Worm (Caenorhabditis elegans) whole organism, young adult: Measurements from ENCODE around the gene Y39H10B.2.
A peak's percentile ranks its signal among the peaks of the same experiment; 100 is the strongest.

ENCODE experiments used
- B0261.1 ChIP-seq: sonication (generic microtip); optimal IDR thresholded peaks from 2 replicates; lab custom pipeline; 2016; ENCODE audit warnings: mild to moderate bottlenecking, missing genetic modification characterization, moderate library complexity, missing compliant biosample characterization
- B0336.3 ChIP-seq: fragments of 200-800 bp; sonication (Bioruptor generic); IDR thresholded peaks from 2 replicates; pipeline ENCODE4 v1.3.6; 2022; ENCODE audit warnings: missing genetic modification characterization, missing compliant biosample characterization
- C17E4.6 ChIP-seq: fragments of 200-800 bp; sonication (Bioruptor generic); IDR thresholded peaks from 2 replicates; pipeline ENCODE4 v1.3.6; 2022; ENCODE audit warnings: missing genetic modification reagents, missing genetic modification characterization, missing compliant biosample characterization
- D2030.7 ChIP-seq: fragments of 200-800 bp; sonication (Bioruptor generic); IDR thresholded peaks from 2 replicates; pipeline ENCODE4 v1.3.6; 2022; ENCODE audit warnings: missing genetic modification reagents, missing genetic modification characterization, missing compliant biosample characterization
- F23B12.7 ChIP-seq: sonication (generic microtip); optimal IDR thresholded peaks from 2 replicates; lab custom pipeline; 2017; ENCODE audit warnings: missing genetic modification characterization, mild to moderate bottlenecking, missing compliant biosample characterization, antibody characterized with exemption, moderate library complexity; ENCODE audit not compliant: insufficient read depth
- F37B4.10 ChIP-seq: fragments of 200-800 bp; sonication (Bioruptor generic); IDR thresholded peaks from 2 replicates; pipeline ENCODE4 v1.3.6; 2022; ENCODE audit warnings: missing genetic modification characterization, missing compliant biosample characterization
- Y53F4B.3 ChIP-seq: fragments of 200-800 bp; sonication (Bioruptor generic); IDR thresholded peaks from 2 replicates; pipeline ENCODE4 v1.3.6; 2022; ENCODE audit warnings: missing genetic modification reagents, missing genetic modification characterization, missing compliant biosample characterization
- Y53G8AR.9 ChIP-seq: fragments of 200-800 bp; sonication (Bioruptor generic); conservative IDR thresholded peaks from 2 replicates; pipeline ENCODE4 v1.3.6; 2022; ENCODE audit warnings: missing genetic modification reagents, missing genetic modification characterization, missing compliant biosample characterization
- Y95B8A.8 ChIP-seq: fragments of 200-800 bp; sonication (Bioruptor generic); IDR thresholded peaks from 2 replicates; pipeline ENCODE4 v1.3.6; 2022; ENCODE audit warnings: missing genetic modification reagents, missing genetic modification characterization, missing compliant biosample characterization
- ZK185.1 ChIP-seq: sonication (generic microtip); optimal IDR thresholded peaks from 2 replicates; lab custom pipeline; 2016; ENCODE audit warnings: mild to moderate bottlenecking, missing genetic modification characterization, missing compliant biosample characterization; ENCODE audit not compliant: poor library complexity, severe bottlenecking
- akir-1 ChIP-seq: fragments of 200-800 bp; sonication (Bioruptor generic); optimal IDR thresholded peaks from 2 replicates; lab custom pipeline; 2018; ENCODE audit warnings: mild to moderate bottlenecking, missing genetic modification characterization, moderate library complexity, missing compliant biosample characterization
- aptf-2 ChIP-seq: fragments of 200-800 bp; sonication (Bioruptor generic); conservative IDR thresholded peaks from 2 replicates; pipeline ENCODE4 v1.3.6; 2022; ENCODE audit warnings: missing genetic modification reagents, missing genetic modification characterization, missing compliant biosample characterization
- aptf-3 ChIP-seq: fragments of 200-800 bp; sonication (Bioruptor generic); IDR thresholded peaks from 2 replicates; pipeline ENCODE4 v1.3.6; 2022; ENCODE audit warnings: missing genetic modification characterization, missing compliant biosample characterization
- athp-1 ChIP-seq: sonication (generic microtip); optimal IDR thresholded peaks from 2 replicates; lab custom pipeline; 2017; ENCODE audit warnings: mild to moderate bottlenecking, missing genetic modification characterization, missing compliant biosample characterization
- bed-1 ChIP-seq: fragments of 200-800 bp; sonication (Bioruptor generic); IDR thresholded peaks from 2 replicates; pipeline ENCODE4 v1.3.6; 2022; ENCODE audit warnings: missing genetic modification reagents, missing genetic modification characterization, missing compliant biosample characterization
- ccch-3 ChIP-seq: fragments of 200-800 bp; sonication (Bioruptor generic); optimal IDR thresholded peaks from 2 replicates; lab custom pipeline; 2018; ENCODE audit warnings: mild to moderate bottlenecking, missing genetic modification characterization, missing compliant biosample characterization
- cebp-2 ChIP-seq: fragments of 200-800 bp; sonication (Bioruptor generic); IDR thresholded peaks from 2 replicates; pipeline ENCODE4 v1.3.6; 2022; ENCODE audit warnings: missing genetic modification characterization, missing compliant biosample characterization
- ceh-79 ChIP-seq: sonication (generic microtip); optimal IDR thresholded peaks from 2 replicates; lab custom pipeline; 2017; ENCODE audit warnings: mild to moderate bottlenecking, missing genetic modification characterization, missing compliant biosample characterization
- chd-7 ChIP-seq: sonication (generic microtip); optimal IDR thresholded peaks from 2 replicates; lab custom pipeline; 2016; ENCODE audit warnings: mild to moderate bottlenecking, missing genetic modification characterization, moderate library complexity, missing compliant biosample characterization
- dpff-1 ChIP-seq: sonication (generic microtip); optimal IDR thresholded peaks from 2 replicates; lab custom pipeline; 2017; ENCODE audit warnings: mild to moderate bottlenecking, missing genetic modification characterization, missing compliant biosample characterization
- dpl-1 ChIP-seq: fragments of 150-350 bp; optimal IDR thresholded peaks from 2 replicates; lab custom pipeline; 2014; ENCODE audit warnings: missing biosample characterization, missing genetic modification reagents, missing genetic modification characterization
- efl-1 ChIP-seq: fragments of 150-350 bp; optimal IDR thresholded peaks from 2 replicates; lab custom pipeline; 2014; ENCODE audit warnings: missing biosample characterization, missing genetic modification reagents, missing genetic modification characterization
- egl-18 ChIP-seq: fragments of 200-800 bp; sonication (Bioruptor generic); IDR thresholded peaks from 2 replicates; pipeline ENCODE4 v1.3.6; 2022; ENCODE audit warnings: missing genetic modification reagents, missing genetic modification characterization, missing compliant biosample characterization
- egl-44 ChIP-seq: fragments of 200-800 bp; sonication (Bioruptor generic); IDR thresholded peaks from 2 replicates; pipeline ENCODE4 v1.3.6; 2022; ENCODE audit warnings: missing genetic modification reagents, missing genetic modification characterization, missing compliant biosample characterization
- gei-17 ChIP-seq: fragments of 200-800 bp; sonication (Bioruptor generic); optimal IDR thresholded peaks from 2 replicates; lab custom pipeline; 2018; ENCODE audit warnings: mild to moderate bottlenecking, missing genetic modification characterization, missing compliant biosample characterization
- lag-1 ChIP-seq: fragments of 200-800 bp; sonication (Bioruptor generic); IDR thresholded peaks from 2 replicates; pipeline ENCODE4 v1.3.6; 2022; ENCODE audit warnings: missing genetic modification reagents, missing genetic modification characterization, missing compliant biosample characterization
- let-526 ChIP-seq: fragments of 200-800 bp; sonication (Bioruptor generic); IDR thresholded peaks from 2 replicates; pipeline ENCODE4 v1.3.6; 2022; ENCODE audit warnings: missing genetic modification reagents, missing genetic modification characterization, missing compliant biosample characterization
- let-607 ChIP-seq, 2 experiments: fragments of 200-800 bp in 1 of 2; sonication (Bioruptor generic) in 1 of 2; sonication (generic microtip) in 1 of 2; optimal IDR thresholded peaks; 2 replicates each; lab custom pipeline; 2016 to 2018; ENCODE audit warnings: mild to moderate bottlenecking in 2 of 2, missing compliant biosample characterization in 2 of 2, missing genetic modification characterization in 2 of 2, moderate library complexity in 2 of 2, missing genotype in 1 of 2
- lin-40 ChIP-seq: sonication (generic microtip); optimal IDR thresholded peaks from 2 replicates; lab custom pipeline; 2016; ENCODE audit warnings: missing genetic modification characterization, mild to moderate bottlenecking, missing compliant biosample characterization, missing genotype, missing genetic modification reagents
- lsl-1 ChIP-seq: fragments of 200-800 bp; sonication (Bioruptor generic); optimal IDR thresholded peaks from 2 replicates; lab custom pipeline; 2018; ENCODE audit warnings: mild to moderate bottlenecking, missing genetic modification characterization, moderate library complexity, missing compliant biosample characterization
- madf-10 ChIP-seq: sonication (generic microtip); optimal IDR thresholded peaks from 2 replicates; lab custom pipeline; 2016; ENCODE audit warnings: mild to moderate bottlenecking, missing genetic modification characterization, missing compliant biosample characterization
- mel-28 ChIP-seq: sonication (generic microtip); optimal IDR thresholded peaks from 2 replicates; lab custom pipeline; 2016; ENCODE audit warnings: borderline replicate concordance, mild to moderate bottlenecking, missing genetic modification characterization, missing compliant biosample characterization
- mxl-1 ChIP-seq: sonication (generic microtip); optimal IDR thresholded peaks from 2 replicates; lab custom pipeline; 2016; ENCODE audit warnings: missing genetic modification characterization, missing compliant biosample characterization
- nhr-120 ChIP-seq: fragments of 200-800 bp; sonication (Bioruptor generic); IDR thresholded peaks from 2 replicates; pipeline ENCODE4 v1.3.6; 2022; ENCODE audit warnings: missing genetic modification characterization, missing compliant biosample characterization
- nhr-80 ChIP-seq: sonication (generic microtip); optimal IDR thresholded peaks from 2 replicates; lab custom pipeline; 2016; ENCODE audit warnings: missing genetic modification characterization, missing compliant biosample characterization
- repo-1 ChIP-seq: sonication (generic microtip); optimal IDR thresholded peaks from 2 replicates; lab custom pipeline; 2017; ENCODE audit warnings: mild to moderate bottlenecking, missing genetic modification characterization, missing compliant biosample characterization
- sdz-38 ChIP-seq: sonication (generic microtip); optimal IDR thresholded peaks from 2 replicates; lab custom pipeline; 2016; ENCODE audit warnings: missing genotype, missing genetic modification characterization, missing compliant biosample characterization
- sea-2 ChIP-seq: fragments of 200-800 bp; sonication (Bioruptor generic); IDR thresholded peaks from 2 replicates; pipeline ENCODE4 v1.3.6; 2022; ENCODE audit warnings: missing genetic modification characterization, missing compliant biosample characterization
- snpc-3.4 ChIP-seq: sonication (generic microtip); optimal IDR thresholded peaks from 2 replicates; lab custom pipeline; 2017; ENCODE audit warnings: missing genetic modification characterization, mild to moderate bottlenecking, missing compliant biosample characterization, antibody characterized with exemption, moderate library complexity, missing genotype, missing genetic modification reagents
- snpc-4 ChIP-seq, 5 experiments: fragments of 150-350 bp in 1 of 5; sonication (generic microtip) in 4 of 5; optimal IDR thresholded peaks; 2 replicates each; lab custom pipeline; 2014 to 2018; ENCODE audit warnings: missing genetic modification characterization in 5 of 5, missing biosample characterization in 3 of 5, antibody characterized with exemption in 2 of 5, mild to moderate bottlenecking in 2 of 5, missing compliant biosample characterization in 2 of 5, missing genotype in 2 of 5, moderate library complexity in 2 of 5, missing genetic modification reagents in 1 of 5
- sptf-2 ChIP-seq: fragments of 200-800 bp; sonication (Bioruptor generic); optimal IDR thresholded peaks from 2 replicates; lab custom pipeline; 2018; ENCODE audit warnings: mild to moderate bottlenecking, missing genetic modification characterization, missing compliant biosample characterization
- tbp1 ChIP-seq: fragments of 200-800 bp; sonication (Bioruptor generic); optimal IDR thresholded peaks from 2 replicates; lab custom pipeline; 2018; ENCODE audit warnings: mild to moderate bottlenecking, missing genetic modification characterization, missing compliant biosample characterization
- unc-130 ChIP-seq: sonication (generic microtip); optimal IDR thresholded peaks from 2 replicates; lab custom pipeline; 2016; ENCODE audit warnings: missing genetic modification reagents, missing genetic modification characterization, missing compliant biosample characterization
- unc-62 ChIP-seq: fragments of 150-350 bp; optimal IDR thresholded peaks from 2 replicates; lab custom pipeline; 2014; ENCODE audit warnings: missing biosample characterization, missing genetic modification reagents, missing genetic modification characterization
- ztf-18 ChIP-seq: sonication (generic microtip); optimal IDR thresholded peaks from 2 replicates; lab custom pipeline; 2016; ENCODE audit warnings: missing genotype, mild to moderate bottlenecking, missing genetic modification characterization, missing compliant biosample characterization
- ztf-26 ChIP-seq: sonication (generic microtip); optimal IDR thresholded peaks from 2 replicates; lab custom pipeline; 2017; ENCODE audit warnings: missing genetic modification characterization, missing compliant biosample characterization
- ztf-28 ChIP-seq: fragments of 200-800 bp; sonication (Bioruptor generic); IDR thresholded peaks from 2 replicates; pipeline ENCODE4 v1.3.6; 2022; ENCODE audit warnings: missing genetic modification reagents, missing genetic modification characterization, missing compliant biosample characterization
- ztf-3 ChIP-seq: fragments of 200-800 bp; sonication (Bioruptor generic); optimal IDR thresholded peaks from 2 replicates; lab custom pipeline; 2018; ENCODE audit warnings: mild to moderate bottlenecking, missing genetic modification characterization, missing compliant biosample characterization
- ztf-6 ChIP-seq: fragments of 200-800 bp; sonication (Bioruptor generic); IDR thresholded peaks from 2 replicates; pipeline ENCODE4 v1.3.6; 2022; ENCODE audit warnings: missing genetic modification reagents, missing genetic modification characterization, missing compliant biosample characterization

Gene Y39H10B.2

ce11 chrV:3644193-3644693 is 24.3 kb upstream of the Y39H10B.2 start, which contains the start of gene F59B1.8 (continued):
- TF ChIP-seq ztf-18 (tag; lab: Kevin White, UChicago) = no peak
- no peak for TF ChIP-seq repo-1 (tag; lab: Kevin White, UChicago)
- TF ChIP-seq madf-10 (tag; lab: Kevin White, UChicago) = peak; percentile 60
- TF ChIP-seq unc-62 (GFP tag; lab: Kevin White, UChicago) = peak; percentile 92
- TF ChIP-seq lsl-1 (GFP tag; lab: Kevin White, UChicago) = no peak
- TF ChIP-seq mxl-1 (tag; lab: Kevin White, UChicago) = no peak
- no peak for TF ChIP-seq chd-7 (tag; lab: Kevin White, UChicago)
- TF ChIP-seq unc-130 (GFP tag; lab: Kevin White, UChicago) = no peak
- no peak for TF ChIP-seq mel-28
- no peak for TF ChIP-seq athp-1 (tag; lab: Kevin White, UChicago)
- no peak for TF ChIP-seq B0261.1 (tag; lab: Kevin White, UChicago)
- peak in 1 of 2 experiments; percentile 23 for TF ChIP-seq let-607 (tag; optimal IDR thresholded peaks at IDR 0.05; lab: Kevin White, UChicago)
- TF ChIP-seq B0336.3 = 0 out of 2 replicates have a peak, but pooled peaks have one; percentile 20
- no peak for TF ChIP-seq dpff-1 (tag; lab: Kevin White, UChicago)
- TF ChIP-seq sdz-38 (tag; lab: Kevin White, UChicago) = no peak
- no peak for TF ChIP-seq D2030.7 (GFP tag; lab: Robert Waterston, UW)
- TF ChIP-seq ztf-28 (GFP tag; lab: Robert Waterston, UW) = no peak
- TF ChIP-seq gei-17 (GFP tag; lab: Kevin White, UChicago) = peak; percentile 1
- no peak for TF ChIP-seq bed-1 (GFP tag; lab: Robert Waterston, UW)
- no peak for TF ChIP-seq dpl-1
- TF ChIP-seq snpc-4 (GFP tag; optimal IDR thresholded peaks at IDR 0.05; lab: Kevin White, UChicago) = no peak
- peak in 1 of 4 experiments; percentile 59 for TF ChIP-seq snpc-4 (tag; optimal IDR thresholded peaks at IDR 0.05; lab: Kevin White, UChicago)
- no peak for TF ChIP-seq ztf-3 (GFP tag; lab: Kevin White, UChicago)
- no peak for TF ChIP-seq lin-40
- TF ChIP-seq ceh-79 (tag; lab: Kevin White, UChicago) = no peak
- TF ChIP-seq egl-18 (GFP tag; lab: Robert Waterston, UW) = no peak
- no peak for TF ChIP-seq nhr-120
- no peak for TF ChIP-seq snpc-3.4 (tag; lab: Kevin White, UChicago)
- TF ChIP-seq Y95B8A.8 (GFP tag; lab: Robert Waterston, UW) = no peak
- TF ChIP-seq egl-44 (GFP tag; lab: Robert Waterston, UW) = no peak
- no peak for TF ChIP-seq sea-2
- TF ChIP-seq ccch-3 (GFP tag; lab: Kevin White, UChicago) = no peak
- no peak for TF ChIP-seq ztf-6
- no peak for TF ChIP-seq akir-1 (GFP tag; lab: Kevin White, UChicago)
- TF ChIP-seq efl-1 (GFP tag; lab: Kevin White, UChicago) = peak; percentile 8
- TF ChIP-seq F37B4.10 (GFP tag; lab: Robert Waterston, UW) = no peak
- TF ChIP-seq sptf-2 (GFP tag; lab: Kevin White, UChicago) = no peak
- no peak for TF ChIP-seq ztf-26 (tag; lab: Kevin White, UChicago)
- no peak for TF ChIP-seq Y53G8AR.9 (GFP tag; lab: Robert Waterston, UW)
- TF ChIP-seq aptf-3 (GFP tag; lab: Robert Waterston, UW) = no peak
- no peak for TF ChIP-seq Y53F4B.3 (GFP tag; lab: Robert Waterston, UW)
- peak; percentile 83 for TF ChIP-seq nhr-80 (tag; lab: Kevin White, UChicago)
- peak; percentile 56 for TF ChIP-seq tbp1 (GFP tag; lab: Kevin White, UChicago)
- no peak for TF ChIP-seq ZK185.1 (tag; lab: Kevin White, UChicago)
- 0 out of 2 replicates have a peak, but pooled peaks have one; percentile 9 for TF ChIP-seq let-526 (GFP tag; lab: Robert Waterston, UW)
- TF ChIP-seq C17E4.6 (GFP tag; lab: Robert Waterston, UW) = no peak
- TF ChIP-seq aptf-2 (GFP tag; lab: Robert Waterston, UW) = no peak
- TF ChIP-seq lag-1 = no peak
- no peak for TF ChIP-seq cebp-2 (GFP tag; lab: Robert Waterston, UW)
- no peak for TF ChIP-seq F23B12.7 (tag; lab: Kevin White, UChicago)
